Worm (Caenorhabditis elegans) whole organism, early embryonic: ENCODE data around the gene nstp-6.

Source experiments
- ama-1 ChIP-seq: fragments of 150-350 bp; optimal IDR thresholded peaks from 2 replicates; lab custom pipeline; 2014
- flt-1 ChIP-seq: fragments of 200-800 bp; sonication (Bioruptor generic); IDR thresholded peaks from 2 replicates; pipeline ENCODE4 v1.3.6; 2022; ENCODE audit warnings: missing genetic modification characterization, missing compliant biosample characterization

ce11 chrIV:3524584-3525020 lies 22.8 kb downstream of the nstp-6 start:
- TF ChIP-seq ama-1 (lab: Kevin White, UChicago) (peak; percentile 10), flt-1 (GFP tag; lab: Robert Waterston, UW) (peak; percentile 89)
